Worm (Caenorhabditis elegans) whole organism, L1 larva: ENCODE measurements around the gene mboa-4.
A peak's percentile ranks its signal among the peaks of the same experiment; 100 is the strongest.

Experiments used
- C16A3.4 ChIP-seq: fragments of 150-350 bp; optimal IDR thresholded peaks from 2 replicates; lab custom pipeline; 2014; ENCODE audit warnings: missing biosample characterization, missing genetic modification characterization
- C34B4.2 ChIP-seq: sonication (generic microtip); optimal IDR thresholded peaks from 2 replicates; lab custom pipeline; 2017; ENCODE audit warnings: mild to moderate bottlenecking, missing genetic modification characterization, missing compliant biosample characterization
- Y116A8C.19 ChIP-seq: sonication (generic microtip); optimal IDR thresholded peaks from 2 replicates; lab custom pipeline; 2016; ENCODE audit warnings: missing compliant biosample characterization, missing genetic modification characterization, borderline replicate concordance
- aha-1 ChIP-seq: fragments of 150-350 bp; optimal IDR thresholded peaks from 2 replicates; lab custom pipeline; 2014; ENCODE audit warnings: missing biosample characterization, missing genetic modification characterization
- ama-1 ChIP-seq: fragments of 150-350 bp; optimal IDR thresholded peaks from 2 replicates; lab custom pipeline; 2014
- blmp-1 ChIP-seq: fragments of 150-350 bp; optimal IDR thresholded peaks from 2 replicates; lab custom pipeline; 2014; ENCODE audit warnings: missing biosample characterization, missing genetic modification characterization
- ceh-63 ChIP-seq: fragments of 200-800 bp; sonication (Bioruptor generic); optimal IDR thresholded peaks from 2 replicates; lab custom pipeline; 2018; ENCODE audit warnings: mild to moderate bottlenecking, missing genetic modification characterization, missing compliant biosample characterization
- ceh-8 ChIP-seq: fragments of 200-800 bp; sonication (Bioruptor generic); optimal IDR thresholded peaks from 2 replicates; lab custom pipeline; 2018; ENCODE audit warnings: mild to moderate bottlenecking, missing genetic modification characterization, moderate library complexity, missing compliant biosample characterization
- ceh-82 ChIP-seq, 3 experiments: fragments of 150-350 bp in 1 of 3; sonication (generic microtip) in 2 of 3; optimal IDR thresholded peaks; 2 replicates each; lab custom pipeline; 2014 to 2017; ENCODE audit warnings: missing biosample characterization in 3 of 3, missing genetic modification characterization in 3 of 3
- ceh-88 ChIP-seq: fragments of 200-800 bp; sonication (Bioruptor generic); IDR thresholded peaks from 2 replicates; pipeline ENCODE4 v1.3.6; 2022; ENCODE audit warnings: missing genetic modification characterization, missing compliant biosample characterization
- ceh-90 ChIP-seq: sonication (generic microtip); optimal IDR thresholded peaks from 2 replicates; lab custom pipeline; 2016; ENCODE audit warnings: missing genetic modification characterization, missing compliant biosample characterization
- dpl-1 ChIP-seq, 3 experiments: fragments of 150-350 bp in 2 of 3; sonication (generic microtip) in 1 of 3; optimal IDR thresholded peaks; 2 replicates each; lab custom pipeline; 2014 to 2017; ENCODE audit warnings: missing biosample characterization in 3 of 3, missing genetic modification characterization in 3 of 3, missing genetic modification reagents in 3 of 3
- elt-2 ChIP-seq: sonication (generic microtip); optimal IDR thresholded peaks from 2 replicates; lab custom pipeline; 2016; ENCODE audit warnings: missing genetic modification characterization, mild to moderate bottlenecking, inconsistent platforms, missing compliant biosample characterization, missing genetic modification reagents
- ets-5 ChIP-seq: fragments of 200-800 bp; sonication (Bioruptor generic); IDR thresholded peaks from 2 replicates; pipeline ENCODE4 v1.3.6; 2022; ENCODE audit warnings: missing genetic modification characterization, missing compliant biosample characterization
- fkh-10 ChIP-seq: sonication (generic microtip); optimal IDR thresholded peaks from 2 replicates; lab custom pipeline; 2017; ENCODE audit warnings: missing biosample characterization, missing genetic modification reagents, missing genetic modification characterization
- fkh-4 ChIP-seq: sonication (generic microtip); optimal IDR thresholded peaks from 2 replicates; lab custom pipeline; 2016; ENCODE audit warnings: missing compliant biosample characterization, missing genetic modification characterization, borderline replicate concordance
- fkh-8 ChIP-seq: sonication (generic microtip); optimal IDR thresholded peaks from 2 replicates; lab custom pipeline; 2016; ENCODE audit warnings: mild to moderate bottlenecking, missing genetic modification characterization, missing compliant biosample characterization
- fos-1 ChIP-seq: fragments of 150-350 bp; optimal IDR thresholded peaks from 2 replicates; lab custom pipeline; 2014; ENCODE audit warnings: missing biosample characterization, missing genetic modification characterization
- grh-1 ChIP-seq: fragments of 200-800 bp; sonication (Bioruptor generic); IDR thresholded peaks from 2 replicates; pipeline ENCODE4 v1.3.6; 2022; ENCODE audit warnings: missing genetic modification reagents, missing genetic modification characterization, missing compliant biosample characterization
- hlh-17 ChIP-seq: fragments of 200-800 bp; sonication (Bioruptor generic); optimal IDR thresholded peaks from 2 replicates; lab custom pipeline; 2018; ENCODE audit warnings: missing genetic modification characterization, mild to moderate bottlenecking, missing compliant biosample characterization, moderate library complexity, borderline replicate concordance
- hlh-4 ChIP-seq: sonication (generic microtip); optimal IDR thresholded peaks from 2 replicates; lab custom pipeline; 2016; ENCODE audit warnings: mild to moderate bottlenecking, missing genetic modification characterization, missing compliant biosample characterization
- hpl-2 ChIP-seq: fragments of 150-350 bp; optimal IDR thresholded peaks from 2 replicates; lab custom pipeline; 2014; ENCODE audit warnings: missing biosample characterization, missing genetic modification reagents, missing genetic modification characterization
- isw-1 ChIP-seq: fragments of 200-800 bp; sonication (Bioruptor generic); IDR thresholded peaks from 2 replicates; pipeline ENCODE4 v1.3.6; 2022; ENCODE audit warnings: missing genetic modification characterization, missing compliant biosample characterization
- lin-13 ChIP-seq: fragments of 150-350 bp; optimal IDR thresholded peaks from 2 replicates; lab custom pipeline; 2014; ENCODE audit warnings: missing biosample characterization, missing genetic modification reagents, missing genetic modification characterization
- lin-35 ChIP-seq, 2 experiments: fragments of 150-350 bp; optimal IDR thresholded peaks; 2 replicates each; lab custom pipeline; 2014; ENCODE audit warnings: missing biosample characterization in 2 of 2, missing genetic modification characterization in 2 of 2, missing genetic modification reagents in 2 of 2
- lir-3 ChIP-seq: sonication (generic microtip); optimal IDR thresholded peaks from 2 replicates; lab custom pipeline; 2016; ENCODE audit warnings: mild to moderate bottlenecking, missing genetic modification characterization, moderate library complexity, missing compliant biosample characterization; ENCODE audit not compliant: poor library complexity
- lsy-2 ChIP-seq, 2 experiments: fragments of 150-350 bp; optimal IDR thresholded peaks; 2 replicates each; lab custom pipeline; 2014; ENCODE audit warnings: missing biosample characterization in 2 of 2, missing genetic modification characterization in 2 of 2
- mab-9 ChIP-seq: fragments of 200-800 bp; sonication (Bioruptor generic); IDR thresholded peaks from 2 replicates; pipeline ENCODE4 v1.3.6; 2022; ENCODE audit warnings: missing genetic modification reagents, missing genetic modification characterization, missing compliant biosample characterization
- mdl-1 ChIP-seq, 2 experiments: fragments of 150-350 bp; optimal IDR thresholded peaks; 2 replicates each; lab custom pipeline; 2014 to 2017; ENCODE audit warnings: missing biosample characterization in 2 of 2, missing genetic modification characterization in 2 of 2, inconsistent platforms in 1 of 2
- mef-2 ChIP-seq: fragments of 150-350 bp; optimal IDR thresholded peaks from 2 replicates; lab custom pipeline; 2014; ENCODE audit warnings: missing biosample characterization, missing genetic modification characterization
- mep-1 ChIP-seq: fragments of 150-350 bp; optimal IDR thresholded peaks from 2 replicates; lab custom pipeline; 2014; ENCODE audit warnings: missing biosample characterization, missing genetic modification characterization
- nhr-11 ChIP-seq: fragments of 150-350 bp; optimal IDR thresholded peaks from 2 replicates; lab custom pipeline; 2014; ENCODE audit warnings: missing biosample characterization, missing genetic modification characterization
- nhr-12 ChIP-seq: sonication (generic microtip); optimal IDR thresholded peaks from 2 replicates; lab custom pipeline; 2017; ENCODE audit warnings: missing biosample characterization, missing genetic modification characterization
- nhr-19 ChIP-seq: fragments of 200-800 bp; sonication (Bioruptor generic); conservative IDR thresholded peaks from 2 replicates; pipeline ENCODE4 v1.3.6; 2022; ENCODE audit warnings: missing genetic modification characterization, missing compliant biosample characterization
- nhr-20 ChIP-seq: sonication (generic microtip); optimal IDR thresholded peaks from 2 replicates; lab custom pipeline; 2016; ENCODE audit warnings: mild to moderate bottlenecking, missing genetic modification characterization, missing compliant biosample characterization
- nhr-237 ChIP-seq: fragments of 150-350 bp; optimal IDR thresholded peaks from 2 replicates; lab custom pipeline; 2014; ENCODE audit warnings: missing biosample characterization, missing genetic modification characterization
- nhr-28 ChIP-seq: fragments of 150-350 bp; optimal IDR thresholded peaks from 2 replicates; lab custom pipeline; 2014; ENCODE audit warnings: missing biosample characterization, missing genetic modification characterization
- nhr-76 ChIP-seq: sonication (generic microtip); optimal IDR thresholded peaks from 2 replicates; lab custom pipeline; 2017; ENCODE audit warnings: missing biosample characterization, missing genetic modification characterization
- pag-3 ChIP-seq: sonication (generic microtip); optimal IDR thresholded peaks from 2 replicates; lab custom pipeline; 2017; ENCODE audit warnings: missing genetic modification characterization, mild to moderate bottlenecking, missing compliant biosample characterization, antibody characterized with exemption, borderline replicate concordance; ENCODE audit not compliant: insufficient read depth
- rnt-1 ChIP-seq: sonication (generic microtip); optimal IDR thresholded peaks from 2 replicates; lab custom pipeline; 2016; ENCODE audit warnings: mild to moderate bottlenecking, missing genetic modification characterization, moderate library complexity, missing compliant biosample characterization
- snpc-4 ChIP-seq: fragments of 150-350 bp; optimal IDR thresholded peaks from 2 replicates; lab custom pipeline; 2014; ENCODE audit warnings: missing biosample characterization, missing genetic modification characterization
- snu-23 ChIP-seq: sonication (generic microtip); optimal IDR thresholded peaks from 2 replicates; lab custom pipeline; 2016; ENCODE audit warnings: missing genetic modification characterization, missing compliant biosample characterization
- sox-4 ChIP-seq: sonication (generic microtip); optimal IDR thresholded peaks from 2 replicates; lab custom pipeline; 2016; ENCODE audit warnings: missing genetic modification characterization, missing compliant biosample characterization
- sptf-1 ChIP-seq: fragments of 150-350 bp; optimal IDR thresholded peaks from 2 replicates; lab custom pipeline; 2014; ENCODE audit warnings: missing biosample characterization, missing genetic modification characterization
- sup-37 ChIP-seq: fragments of 200-800 bp; sonication (Bioruptor generic); optimal IDR thresholded peaks from 2 replicates; lab custom pipeline; 2018; ENCODE audit warnings: mild to moderate bottlenecking, missing genetic modification characterization, missing compliant biosample characterization
- swsn-7 ChIP-seq: sonication (generic microtip); optimal IDR thresholded peaks from 2 replicates; lab custom pipeline; 2016; ENCODE audit warnings: missing genetic modification characterization, missing compliant biosample characterization
- tlp-1 ChIP-seq: fragments of 150-350 bp; optimal IDR thresholded peaks from 2 replicates; lab custom pipeline; 2014; ENCODE audit warnings: missing biosample characterization, missing genetic modification characterization
- unc-30 ChIP-seq: sonication (generic microtip); optimal IDR thresholded peaks from 2 replicates; lab custom pipeline; 2017; ENCODE audit warnings: missing biosample characterization, missing genetic modification characterization
- vab-15 ChIP-seq: sonication (generic microtip); optimal IDR thresholded peaks from 2 replicates; lab custom pipeline; 2017; ENCODE audit warnings: missing genotype, mild to moderate bottlenecking, missing genetic modification characterization, missing compliant biosample characterization
- xbp-1 ChIP-seq: sonication (generic microtip); optimal IDR thresholded peaks from 2 replicates; lab custom pipeline; 2016; ENCODE audit warnings: missing genetic modification characterization, missing compliant biosample characterization
- zip-4 ChIP-seq: fragments of 200-800 bp; sonication (Bioruptor generic); optimal IDR thresholded peaks from 2 replicates; lab custom pipeline; 2018; ENCODE audit warnings: mild to moderate bottlenecking, missing genetic modification characterization, moderate library complexity, missing compliant biosample characterization
- ztf-11 ChIP-seq, 2 experiments: sonication (generic microtip); optimal IDR thresholded peaks; 2 replicates each; lab custom pipeline; 2016 to 2017; ENCODE audit warnings: missing genetic modification characterization in 2 of 2, missing biosample characterization in 1 of 2, missing compliant biosample characterization in 1 of 2

The mboa-4 gene

DNA sequence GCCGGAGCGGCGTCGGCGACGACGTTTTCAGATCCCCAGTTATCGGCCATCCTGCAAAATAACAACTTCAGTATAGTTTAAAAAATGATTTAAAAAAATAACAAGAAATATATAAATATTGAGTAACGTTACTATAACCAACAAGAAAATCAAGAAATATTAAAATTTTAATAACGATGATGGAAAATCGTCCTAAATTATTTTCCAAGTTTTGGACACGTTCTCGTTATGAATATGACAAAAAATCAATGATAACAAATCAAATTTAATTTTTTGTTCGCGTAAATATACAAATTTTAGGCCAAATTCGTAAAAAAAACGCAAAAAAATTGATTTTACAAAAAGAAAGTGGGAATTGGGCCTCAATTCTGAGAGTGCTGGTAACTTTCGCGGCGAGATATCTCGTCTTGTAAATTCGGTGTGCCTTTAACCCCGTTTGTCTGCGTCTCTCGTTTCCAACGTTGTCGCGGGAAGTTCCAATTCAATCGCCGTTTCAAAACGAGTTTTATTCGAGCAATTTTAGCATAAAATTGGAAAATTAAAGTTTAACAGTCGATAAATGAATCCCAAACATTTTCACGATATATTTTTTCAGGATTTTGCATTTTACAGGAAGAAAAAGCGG lies 48.7 kb downstream of the mboa-4 start, which contains the start of gene rps-5 (continued):
- no peak for TF ChIP-seq ceh-63
- TF ChIP-seq sox-4 (tag; lab: Kevin White, UChicago), result no peak
- no peak for TF ChIP-seq unc-30
- no peak for TF ChIP-seq nhr-237 (tag; lab: Kevin White, UChicago)
- TF ChIP-seq ets-5 (GFP tag; lab: Robert Waterston, UW), result no peak
- peak; percentile 64 for TF ChIP-seq mep-1 (tag; lab: Kevin White, UChicago)
- no peak for TF ChIP-seq ceh-8
- TF ChIP-seq fkh-8 (tag; lab: Kevin White, UChicago), result peak; percentile 21
- no peak for TF ChIP-seq aha-1 (tag; lab: Kevin White, UChicago)
- TF ChIP-seq grh-1 (GFP tag; lab: Robert Waterston, UW), result no peak
- no peak for TF ChIP-seq sptf-1 (tag; lab: Kevin White, UChicago)
- no peak for TF ChIP-seq nhr-12
- TF ChIP-seq nhr-11 (tag; lab: Kevin White, UChicago), result no peak
- TF ChIP-seq lsy-2 (tag; optimal IDR thresholded peaks at IDR 0.05; lab: Kevin White, UChicago), result peak; percentile 80 to 92
- peak; percentile 80 to 92 for TF ChIP-seq lin-35 (GFP tag; optimal IDR thresholded peaks at IDR 0.05; lab: Kevin White, UChicago)
- TF ChIP-seq fos-1 (tag; lab: Kevin White, UChicago), result peak; percentile 52
- TF ChIP-seq nhr-76 (tag; lab: Kevin White, UChicago), result no peak
- peak; percentile 63 for TF ChIP-seq rnt-1 (tag; lab: Kevin White, UChicago)
- no peak for TF ChIP-seq ceh-88 (GFP tag; lab: Robert Waterston, UW)
- no peak for TF ChIP-seq Y116A8C.19
- TF ChIP-seq mab-9 (GFP tag; lab: Robert Waterston, UW), result no peak
- peak; percentile 89 for TF ChIP-seq xbp-1 (tag; lab: Kevin White, UChicago)
- no peak for TF ChIP-seq mef-2
- TF ChIP-seq fkh-10, result no peak
- no peak for TF ChIP-seq hpl-2 (GFP tag; lab: Kevin White, UChicago)
- peak; percentile 59 for TF ChIP-seq nhr-20
- no peak for TF ChIP-seq ztf-11 (tag; optimal IDR thresholded peaks at IDR 0.05; lab: Kevin White, UChicago)
- no peak for TF ChIP-seq pag-3
- no peak for TF ChIP-seq lir-3
- no peak for TF ChIP-seq ceh-90 (tag; lab: Kevin White, UChicago)
- TF ChIP-seq ama-1 (lab: Kevin White, UChicago), result no peak
- no peak for TF ChIP-seq vab-15 (tag; lab: Kevin White, UChicago)
- no peak for TF ChIP-seq zip-4 (GFP tag; lab: Kevin White, UChicago)
- peak; percentile 80 for TF ChIP-seq snu-23 (GFP tag; lab: Kevin White, UChicago)
- no peak for TF ChIP-seq C34B4.2
- peak in 1 of 2 experiments; percentile 50 for TF ChIP-seq mdl-1 (tag; optimal IDR thresholded peaks at IDR 0.05; lab: Kevin White, UChicago)
- peak; percentile 35 for TF ChIP-seq snpc-4 (tag; lab: Kevin White, UChicago)
- no peak for TF ChIP-seq fkh-4 (tag; lab: Kevin White, UChicago)
- no peak for TF ChIP-seq sup-37 (GFP tag; lab: Kevin White, UChicago)
- TF ChIP-seq hlh-4 (tag; lab: Kevin White, UChicago), result no peak
- peak; percentile 68 for TF ChIP-seq C16A3.4 (tag; lab: Kevin White, UChicago)
- peak; percentile 3 for TF ChIP-seq lin-13 (GFP tag; lab: Kevin White, UChicago)
- no peak for TF ChIP-seq nhr-28 (tag; lab: Kevin White, UChicago)
- TF ChIP-seq ceh-82 (tag; optimal IDR thresholded peaks at IDR 0.05; lab: Kevin White, UChicago), result peak; percentile 44 to 71 (median 59)
- TF ChIP-seq dpl-1 (GFP tag; optimal IDR thresholded peaks at IDR 0.05; lab: Kevin White, UChicago), result peak; percentile 78 to 85 (median 84)
- TF ChIP-seq swsn-7 (tag; lab: Kevin White, UChicago), result peak; percentile 61
- TF ChIP-seq tlp-1 (tag; lab: Kevin White, UChicago), result no peak
- peak; percentile 12 for TF ChIP-seq elt-2 (tag; lab: Kevin White, UChicago)
- TF ChIP-seq isw-1, result peak; percentile 58
- no peak for TF ChIP-seq hlh-17 (GFP tag; lab: Kevin White, UChicago)
- TF ChIP-seq nhr-19, result peak; percentile 66
- peak; percentile 54 for TF ChIP-seq blmp-1 (tag; lab: Kevin White, UChicago)
